Worm (Caenorhabditis elegans) whole organism, L2 larva: Measurements from ENCODE around the gene mex-6.

Source experiments
- C34F6.9 ChIP-seq: fragments of 150-350 bp; optimal IDR thresholded peaks from 2 replicates; lab custom pipeline; 2014; ENCODE audit warnings: missing biosample characterization, missing genetic modification characterization
- F13H6.1 ChIP-seq: sonication (generic microtip); optimal IDR thresholded peaks from 2 replicates; lab custom pipeline; 2016; ENCODE audit warnings: missing genetic modification characterization, missing compliant biosample characterization
- R02D3.7 ChIP-seq: fragments of 150-350 bp; optimal IDR thresholded peaks from 2 replicates; lab custom pipeline; 2014; ENCODE audit warnings: missing biosample characterization, missing genetic modification characterization
- Y55F3AM.14 ChIP-seq: fragments of 200-800 bp; sonication (Bioruptor generic); optimal IDR thresholded peaks from 2 replicates; lab custom pipeline; 2018; ENCODE audit warnings: mild to moderate bottlenecking, missing genetic modification characterization, missing compliant biosample characterization
- aly-2 ChIP-seq: fragments of 150-350 bp; optimal IDR thresholded peaks from 2 replicates; lab custom pipeline; 2014; ENCODE audit warnings: missing biosample characterization, missing genetic modification characterization
- ama-1 ChIP-seq: fragments of 150-350 bp; optimal IDR thresholded peaks from 2 replicates; lab custom pipeline; 2018; ENCODE audit warnings: inconsistent platforms
- blmp-1 ChIP-seq: sonication (generic microtip); optimal IDR thresholded peaks from 2 replicates; lab custom pipeline; 2017; ENCODE audit warnings: missing genetic modification characterization, mild to moderate bottlenecking, missing compliant biosample characterization, antibody characterized with exemption, moderate library complexity; ENCODE audit not compliant: insufficient read depth
- ceh-16 ChIP-seq: fragments of 150-350 bp; optimal IDR thresholded peaks from 2 replicates; lab custom pipeline; 2014; ENCODE audit warnings: missing biosample characterization, missing genetic modification characterization
- ceh-82 ChIP-seq: fragments of 150-350 bp; optimal IDR thresholded peaks from 2 replicates; lab custom pipeline; 2014; ENCODE audit warnings: missing biosample characterization, missing genetic modification characterization
- crh-2 ChIP-seq: sonication (generic microtip); optimal IDR thresholded peaks from 2 replicates; lab custom pipeline; 2017; ENCODE audit warnings: missing biosample characterization, missing genetic modification characterization
- dmd-4 ChIP-seq: sonication (generic microtip); optimal IDR thresholded peaks from 2 replicates; lab custom pipeline; 2017; ENCODE audit warnings: missing biosample characterization, missing genetic modification characterization
- egl-27 ChIP-seq: sonication (generic microtip); optimal IDR thresholded peaks from 3 replicates; lab custom pipeline; 2017; ENCODE audit warnings: missing biosample characterization, missing genetic modification reagents, missing genetic modification characterization
- elt-1 ChIP-seq: fragments of 150-350 bp; optimal IDR thresholded peaks from 2 replicates; lab custom pipeline; 2014; ENCODE audit warnings: missing biosample characterization, missing genetic modification characterization
- elt-3 ChIP-seq: sonication (generic microtip); optimal IDR thresholded peaks from 2 replicates; lab custom pipeline; 2017; ENCODE audit warnings: missing biosample characterization, missing genetic modification characterization
- fos-1 ChIP-seq: fragments of 150-350 bp; optimal IDR thresholded peaks from 2 replicates; lab custom pipeline; 2014; ENCODE audit warnings: missing biosample characterization, missing genetic modification characterization
- gmeb-1 ChIP-seq: fragments of 150-350 bp; optimal IDR thresholded peaks from 2 replicates; lab custom pipeline; 2014; ENCODE audit warnings: missing biosample characterization, missing genetic modification characterization
- lin-11 ChIP-seq: fragments of 150-350 bp; sonication (generic microtip); optimal IDR thresholded peaks from 2 replicates; lab custom pipeline; 2014; ENCODE audit warnings: missing biosample characterization, missing genetic modification characterization, inconsistent platforms, mixed read lengths
- lin-13 ChIP-seq: fragments of 150-350 bp; optimal IDR thresholded peaks from 2 replicates; lab custom pipeline; 2014; ENCODE audit warnings: missing biosample characterization, missing genetic modification reagents, missing genetic modification characterization
- lin-39 ChIP-seq: fragments of 150-350 bp; optimal IDR thresholded peaks from 2 replicates; lab custom pipeline; 2014; ENCODE audit warnings: missing biosample characterization, missing genetic modification reagents, missing genetic modification characterization
- lsy-2 ChIP-seq, 2 experiments: fragments of 150-350 bp in 1 of 2; sonication (generic microtip) in 1 of 2; optimal IDR thresholded peaks; 2 replicates each; lab custom pipeline; 2014 to 2017; ENCODE audit warnings: missing biosample characterization in 2 of 2, missing genetic modification characterization in 2 of 2
- mbf-1 ChIP-seq: sonication (generic microtip); optimal IDR thresholded peaks from 2 replicates; lab custom pipeline; 2017; ENCODE audit warnings: missing biosample characterization, missing genetic modification characterization
- nhr-10 ChIP-seq: sonication (generic microtip); optimal IDR thresholded peaks from 2 replicates; lab custom pipeline; 2017; ENCODE audit warnings: missing biosample characterization, missing genetic modification characterization
- nhr-11 ChIP-seq: fragments of 150-350 bp; optimal IDR thresholded peaks from 2 replicates; lab custom pipeline; 2014; ENCODE audit warnings: missing biosample characterization, missing genetic modification characterization
- nhr-12 ChIP-seq: fragments of 150-350 bp; optimal IDR thresholded peaks from 2 replicates; lab custom pipeline; 2014; ENCODE audit warnings: missing biosample characterization, missing genetic modification characterization
- nhr-129 ChIP-seq: fragments of 150-350 bp; optimal IDR thresholded peaks from 2 replicates; lab custom pipeline; 2014; ENCODE audit warnings: missing biosample characterization, missing genetic modification characterization
- nhr-21 ChIP-seq: fragments of 150-350 bp; optimal IDR thresholded peaks from 2 replicates; lab custom pipeline; 2014; ENCODE audit warnings: missing biosample characterization, missing genetic modification characterization
- nhr-23 ChIP-seq: fragments of 150-350 bp; optimal IDR thresholded peaks from 2 replicates; lab custom pipeline; 2014; ENCODE audit warnings: missing biosample characterization, missing genetic modification reagents, missing genetic modification characterization
- nhr-237 ChIP-seq: fragments of 150-350 bp; optimal IDR thresholded peaks from 2 replicates; lab custom pipeline; 2014; ENCODE audit warnings: missing biosample characterization, missing genetic modification characterization
- nhr-25 ChIP-seq: fragments of 150-350 bp; sonication (generic microtip); optimal IDR thresholded peaks from 3 replicates; lab custom pipeline; 2014; ENCODE audit warnings: missing biosample characterization, missing genetic modification characterization
- nhr-6 ChIP-seq: fragments of 150-350 bp; optimal IDR thresholded peaks from 2 replicates; lab custom pipeline; 2014; ENCODE audit warnings: missing biosample characterization, missing genetic modification characterization
- nhr-77 ChIP-seq: fragments of 150-350 bp; optimal IDR thresholded peaks from 2 replicates; lab custom pipeline; 2014; ENCODE audit warnings: missing biosample characterization, missing genetic modification characterization
- sem-4 ChIP-seq: fragments of 150-350 bp; optimal IDR thresholded peaks from 2 replicates; lab custom pipeline; 2014; ENCODE audit warnings: missing biosample characterization, missing genetic modification reagents, missing genetic modification characterization
- skn-1 ChIP-seq: sonication (generic microtip); optimal IDR thresholded peaks from 2 replicates; lab custom pipeline; 2017; ENCODE audit warnings: missing biosample characterization, missing genetic modification characterization
- sma-3 ChIP-seq: sonication (generic microtip); optimal IDR thresholded peaks from 2 replicates; lab custom pipeline; 2016; ENCODE audit warnings: missing genetic modification reagents, missing genetic modification characterization, missing compliant biosample characterization
- sma-9 ChIP-seq, 2 experiments: fragments of 150-350 bp in 1 of 2; sonication (generic microtip) in 1 of 2; optimal IDR thresholded peaks; 2 replicates each; lab custom pipeline; 2014 to 2016; ENCODE audit warnings: missing genetic modification characterization in 2 of 2, mild to moderate bottlenecking in 1 of 2, missing biosample characterization in 1 of 2, missing compliant biosample characterization in 1 of 2, missing genetic modification reagents in 1 of 2, moderate library complexity in 1 of 2
- unc-39 ChIP-seq: fragments of 150-350 bp; optimal IDR thresholded peaks from 2 replicates; lab custom pipeline; 2014; ENCODE audit warnings: missing biosample characterization, missing genetic modification characterization
- unc-55 ChIP-seq: fragments of 150-350 bp; sonication (generic microtip); optimal IDR thresholded peaks from 3 replicates; lab custom pipeline; 2014; ENCODE audit warnings: missing biosample characterization, missing genetic modification reagents, missing genetic modification characterization
- unc-62 ChIP-seq: fragments of 150-350 bp; optimal IDR thresholded peaks from 2 replicates; lab custom pipeline; 2014; ENCODE audit warnings: missing biosample characterization, missing genetic modification reagents, missing genetic modification characterization
- zag-1 ChIP-seq: fragments of 150-350 bp; optimal IDR thresholded peaks from 2 replicates; lab custom pipeline; 2014; ENCODE audit warnings: missing biosample characterization, missing genetic modification characterization
- ztf-1 ChIP-seq: fragments of 200-800 bp; sonication (Bioruptor generic); conservative IDR thresholded peaks from 2 replicates; pipeline ENCODE4 v1.3.6; 2022; ENCODE audit warnings: missing genetic modification characterization, missing compliant biosample characterization
- ztf-11 ChIP-seq: sonication (generic microtip); optimal IDR thresholded peaks from 2 replicates; lab custom pipeline; 2017; ENCODE audit warnings: missing biosample characterization, missing genetic modification characterization
- ztf-4 ChIP-seq: fragments of 150-350 bp; optimal IDR thresholded peaks from 2 replicates; lab custom pipeline; 2014; ENCODE audit warnings: missing biosample characterization, missing genetic modification characterization

Gene mex-6

DNA sequence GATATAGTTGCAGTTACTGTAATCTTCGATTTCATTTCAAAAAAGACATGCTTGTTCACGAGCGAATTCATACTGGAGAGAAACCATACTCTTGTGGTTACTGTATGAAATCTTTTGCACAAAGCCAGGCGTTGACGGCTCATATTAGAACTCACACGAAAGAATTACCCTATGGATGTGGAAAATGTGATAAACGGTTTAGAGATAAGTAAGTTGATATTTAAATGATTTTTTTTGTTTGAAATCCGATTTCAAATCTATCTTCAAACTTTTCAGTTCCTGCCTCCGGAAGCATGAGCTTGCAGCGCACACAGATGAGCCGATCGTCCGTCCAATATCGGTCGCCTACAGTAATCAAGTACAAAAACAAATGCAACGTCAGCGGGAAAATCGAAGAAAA, 34.9 kb downstream of the mex-6 start:
- TF ChIP-seq ceh-16 (tag; lab: Kevin White, UChicago) (no peak), ama-1 (no peak), crh-2 (no peak), Y55F3AM.14 (GFP tag; lab: Kevin White, UChicago) (no peak), nhr-11 (tag; lab: Kevin White, UChicago) (no peak), R02D3.7 (tag; lab: Kevin White, UChicago) (no peak), blmp-1 (tag; lab: Kevin White, UChicago) (no peak), ztf-4 (no peak), egl-27 (tag; lab: Kevin White, UChicago) (no peak), elt-3 (tag; lab: Kevin White, UChicago) (no peak), sma-9 (GFP tag; optimal IDR thresholded peaks at IDR 0.05; lab: Kevin White, UChicago) (no peak), sma-9 (tag; optimal IDR thresholded peaks at IDR 0.05; lab: Kevin White, UChicago) (no peak), sem-4 (no peak), nhr-77 (tag; lab: Kevin White, UChicago) (no peak), lin-39 (tag; lab: Kevin White, UChicago) (no peak)

- no peak for TF ChIP-seq aly-2 (tag; lab: Kevin White, UChicago)
- TF ChIP-seq sem-4, result no peak
- no peak for TF ChIP-seq nhr-23 (tag; lab: Kevin White, UChicago)
- TF ChIP-seq nhr-237 (tag; lab: Kevin White, UChicago), result no peak
- TF ChIP-seq ceh-82, result no peak
- no peak for TF ChIP-seq elt-3 (tag; lab: Kevin White, UChicago)
- TF ChIP-seq lin-11 (tag; lab: Kevin White, UChicago), result no peak
- no peak for TF ChIP-seq zag-1 (tag; lab: Kevin White, UChicago)
- no peak for TF ChIP-seq lin-13 (GFP tag; lab: Kevin White, UChicago)
- TF ChIP-seq C34F6.9 (tag; lab: Kevin White, UChicago), result no peak
- no peak for TF ChIP-seq unc-62 (GFP tag; lab: Kevin White, UChicago)
- TF ChIP-seq gmeb-1, result no peak
- no peak for TF ChIP-seq nhr-10
- TF ChIP-seq ztf-11 (tag; lab: Kevin White, UChicago), result no peak
- TF ChIP-seq nhr-6, result no peak
- TF ChIP-seq egl-27 (tag; lab: Kevin White, UChicago), result no peak
- TF ChIP-seq nhr-12, result no peak
- no peak for TF ChIP-seq ama-1
- no peak for TF ChIP-seq ztf-4
Measured at ce11 chrII:9559929-9560328, 36.0 kb downstream of the mex-6 start, which contains the start of gene F35H8.4. F35H8.4 (minus strand) TSS chrII:9560029.

DNA sequence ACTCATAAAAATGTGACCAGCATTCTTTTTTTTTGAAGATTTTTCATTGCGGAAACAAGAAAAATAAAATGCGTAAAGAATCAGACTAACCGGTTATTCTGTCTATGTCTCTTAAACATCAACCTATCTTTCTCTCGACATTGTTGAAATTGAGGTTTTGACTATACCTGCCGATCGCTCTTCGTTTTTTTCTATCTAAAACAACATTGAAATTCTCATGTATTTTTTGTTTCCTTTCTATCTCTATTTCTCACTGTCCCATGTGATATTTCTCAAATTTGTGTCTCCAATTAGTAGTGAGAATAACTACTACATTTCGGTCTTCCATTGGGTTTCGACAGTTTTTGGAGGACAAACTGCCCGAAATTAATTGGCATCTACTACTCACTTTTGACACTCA, 36.9 kb downstream of the mex-6 start:
- TF ChIP-seq nhr-25 (tag; lab: Kevin White, UChicago), result peak; percentile 76
- peak; percentile 43 for TF ChIP-seq sma-9 (GFP tag; optimal IDR thresholded peaks at IDR 0.05; lab: Kevin White, UChicago)
- TF ChIP-seq sma-9 (tag; optimal IDR thresholded peaks at IDR 0.05; lab: Kevin White, UChicago), result no peak
- peak; percentile 55 for TF ChIP-seq blmp-1 (tag; lab: Kevin White, UChicago)
- TF ChIP-seq lin-39 (tag; lab: Kevin White, UChicago), result no peak
- peak; percentile 9 for TF ChIP-seq nhr-129 (tag; lab: Kevin White, UChicago)
- peak; percentile 44 for TF ChIP-seq nhr-6
- TF ChIP-seq crh-2, result no peak
- TF ChIP-seq ceh-16 (tag; lab: Kevin White, UChicago), result peak; percentile 18

DNA sequence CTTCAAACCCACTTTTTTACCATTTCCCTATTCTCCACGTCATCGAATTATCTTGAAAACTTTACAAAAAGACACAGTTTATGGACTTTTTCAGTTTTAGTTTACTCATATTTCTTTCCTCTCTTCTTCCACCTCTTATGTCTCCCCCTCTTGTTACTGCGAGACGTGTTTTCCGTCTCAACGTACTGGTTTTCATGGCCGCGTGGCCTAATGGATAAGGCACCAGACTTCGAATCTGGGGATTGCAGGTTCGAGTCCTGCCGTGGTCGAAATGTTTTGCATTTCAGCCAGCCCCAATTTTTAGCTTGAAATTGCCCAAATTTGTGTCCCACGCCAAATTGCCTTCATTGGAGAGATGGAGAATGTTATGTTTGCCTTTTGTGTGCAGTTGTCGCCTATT, 42.1 kb downstream of the mex-6 start:
- TF ChIP-seq sem-4, result no peak
- TF ChIP-seq egl-27 (tag; lab: Kevin White, UChicago), result peak; percentile 51
- peak; percentile 40 for TF ChIP-seq crh-2
- TF ChIP-seq F13H6.1 (tag; lab: Kevin White, UChicago), result peak; percentile 22
- peak; percentile 18 for TF ChIP-seq nhr-21 (tag; lab: Kevin White, UChicago)
- TF ChIP-seq unc-39 (tag; lab: Kevin White, UChicago), result no peak
- peak; percentile 22 for TF ChIP-seq fos-1 (tag; lab: Kevin White, UChicago)
- TF ChIP-seq nhr-129 (tag; lab: Kevin White, UChicago), result peak; percentile 68
- peak; percentile 32 for TF ChIP-seq gmeb-1
- TF ChIP-seq zag-1 (tag; lab: Kevin White, UChicago), result peak; percentile 10
- peak; percentile 26 for TF ChIP-seq nhr-11 (tag; lab: Kevin White, UChicago)
- peak; percentile 25 for TF ChIP-seq lin-11 (tag; lab: Kevin White, UChicago)
- TF ChIP-seq mbf-1 (tag; lab: Kevin White, UChicago), result no peak
- peak; percentile 46 for TF ChIP-seq sma-3 (GFP tag; lab: Kevin White, UChicago)
- TF ChIP-seq lin-13 (GFP tag; lab: Kevin White, UChicago), result peak; percentile 17
- no peak for TF ChIP-seq skn-1
- no peak for TF ChIP-seq nhr-237 (tag; lab: Kevin White, UChicago)
- no peak for TF ChIP-seq elt-1 (tag; lab: Kevin White, UChicago)
- TF ChIP-seq nhr-25 (tag; lab: Kevin White, UChicago), result peak; percentile 58
- TF ChIP-seq nhr-6, result no peak
- TF ChIP-seq lsy-2 (tag; optimal IDR thresholded peaks at IDR 0.05; lab: Kevin White, UChicago), result peak; percentile 40 to 44
- TF ChIP-seq nhr-12, result no peak
- TF ChIP-seq sma-9 (GFP tag; optimal IDR thresholded peaks at IDR 0.05; lab: Kevin White, UChicago), result peak; percentile 58
- TF ChIP-seq sma-9 (tag; optimal IDR thresholded peaks at IDR 0.05; lab: Kevin White, UChicago), result no peak
- peak; percentile 37 for TF ChIP-seq unc-55 (GFP tag; lab: Kevin White, UChicago)
- TF ChIP-seq dmd-4, result no peak
- TF ChIP-seq ztf-1 (GFP tag; lab: Robert Waterston, UW), result no peak
